Worm (Caenorhabditis elegans): ENCODE results near the gene F54B3.4.

DNA sequence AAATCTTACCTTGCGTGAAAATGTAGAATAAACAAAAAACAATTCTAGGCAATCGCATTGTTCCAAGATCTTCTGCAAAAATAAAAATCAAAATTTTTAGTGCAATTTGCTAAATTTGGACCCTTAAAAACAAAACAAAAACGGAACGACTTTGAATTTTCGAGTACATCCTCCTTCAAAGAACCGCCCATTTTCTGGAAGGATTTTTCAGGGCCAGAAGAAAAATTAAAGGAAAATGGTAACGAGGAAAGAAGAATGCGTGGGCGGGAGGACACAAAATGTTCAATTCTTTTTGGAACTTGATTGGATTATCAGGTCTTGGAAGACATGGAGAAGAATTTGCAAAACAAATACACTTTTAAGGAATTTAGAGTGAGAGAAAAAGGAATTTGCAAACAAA, at the start of gene F54B3.4:
- TF ChIP-seq mep-1 (tag; optimal IDR thresholded peaks at IDR 0.05) (no peak), elt-3 (tag; optimal IDR thresholded peaks at IDR 0.05) (no peak), ztf-11 (tag; optimal IDR thresholded peaks at IDR 0.05) (no peak), nhr-28 (tag; optimal IDR thresholded peaks at IDR 0.05) (no peak), snpc-4 (tag; optimal IDR thresholded peaks at IDR 0.05) (no peak), unc-120 (tag; optimal IDR thresholded peaks at IDR 0.05; ENCODE audit: poor library complexity, severe bottlenecking) (no peak), unc-62 (GFP tag; optimal IDR thresholded peaks at IDR 0.05) (no peak), lin-13 (tag; optimal IDR thresholded peaks at IDR 0.05) (no peak), pha-4 (tag; optimal IDR thresholded peaks at IDR 0.05) (no peak), mab-5 (tag; optimal IDR thresholded peaks at IDR 0.05) (no peak), blmp-1 (tag; optimal IDR thresholded peaks at IDR 0.05) (no peak), unc-39 (tag; optimal IDR thresholded peaks at IDR 0.05) (no peak), drap-1 (GFP tag; optimal IDR thresholded peaks at IDR 0.05) (no peak)

Data from whole organism, mixed stage, embryonic.